Worm (Caenorhabditis elegans) whole organism, L4 larva: ENCODE measurements around the gene npr-26.

Experiments used
- T26A8.4 ChIP-seq: fragments of 200-800 bp; sonication (Bioruptor generic); IDR thresholded peaks from 2 replicates; pipeline ENCODE4 v1.3.6; 2022; ENCODE audit warnings: missing genetic modification characterization, missing compliant biosample characterization
- ceh-44 ChIP-seq: fragments of 200-800 bp; sonication (Bioruptor generic); IDR thresholded peaks from 2 replicates; pipeline ENCODE4 v1.3.6; 2022; ENCODE audit warnings: missing genetic modification reagents, missing genetic modification characterization, missing compliant biosample characterization
- dve-1 ChIP-seq: sonication (generic microtip); optimal IDR thresholded peaks from 2 replicates; lab custom pipeline; 2017; ENCODE audit warnings: antibody characterized with exemption, mild to moderate bottlenecking, missing genetic modification characterization, missing compliant biosample characterization; ENCODE audit not compliant: insufficient read depth
- lin-29 ChIP-seq: fragments of 200-800 bp; sonication (Bioruptor generic); IDR thresholded peaks from 2 replicates; pipeline ENCODE4 v1.3.6; 2022; ENCODE audit warnings: missing genetic modification reagents, missing genetic modification characterization, missing compliant biosample characterization
- lin-39 ChIP-seq: fragments of 150-350 bp; optimal IDR thresholded peaks from 2 replicates; lab custom pipeline; 2014; ENCODE audit warnings: missing biosample characterization, missing genetic modification reagents, missing genetic modification characterization
- mdl-1 ChIP-seq, 2 experiments: fragments of 150-350 bp in 1 of 2; sonication (generic microtip) in 1 of 2; optimal IDR thresholded peaks; 2 replicates each; lab custom pipeline; 2014 to 2017; ENCODE audit warnings: missing biosample characterization in 2 of 2, missing genetic modification characterization in 2 of 2
- pqm-1 ChIP-seq: sonication (generic microtip); optimal IDR thresholded peaks from 2 replicates; lab custom pipeline; 2017; ENCODE audit warnings: missing biosample characterization, missing genetic modification characterization
- unc-39 ChIP-seq: sonication (generic microtip); optimal IDR thresholded peaks from 2 replicates; lab custom pipeline; 2017; ENCODE audit warnings: missing biosample characterization, missing genetic modification characterization
- vab-7 ChIP-seq: fragments of 200-800 bp; sonication (Bioruptor generic); IDR thresholded peaks from 2 replicates; pipeline ENCODE4 v1.3.6; 2022; ENCODE audit warnings: missing genetic modification reagents, missing genetic modification characterization, missing compliant biosample characterization

DNA sequence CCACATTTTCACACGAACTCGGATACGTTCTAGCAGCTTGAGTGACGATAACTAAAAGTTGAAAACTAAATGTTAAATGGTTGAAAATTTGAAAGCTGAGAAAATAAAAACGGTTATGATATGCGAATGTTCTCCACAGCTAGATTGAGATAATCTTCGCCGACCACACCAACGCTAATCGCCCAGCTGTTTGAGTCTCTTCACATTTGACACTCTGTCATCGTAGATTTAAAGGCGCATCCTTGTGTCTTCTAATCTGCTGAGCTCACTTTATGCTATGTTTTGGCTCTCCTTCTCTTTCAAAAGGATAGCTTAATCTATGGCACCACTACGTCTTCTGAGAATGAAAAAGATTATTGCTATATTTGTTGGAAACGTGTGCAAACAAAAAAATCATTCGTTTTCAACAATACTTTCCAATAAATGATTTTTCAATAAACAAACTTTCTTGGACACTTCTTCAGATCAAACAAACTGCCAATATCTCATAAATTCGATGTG lies 45.5 kb upstream of the npr-26 start, which contains the start of gene F11E6.10:
- TF ChIP-seq dve-1 (tag; lab: Kevin White, UChicago) (no peak), mdl-1 (tag; optimal IDR thresholded peaks at IDR 0.05; lab: Kevin White, UChicago) (no peak), T26A8.4 (GFP tag; lab: Robert Waterston, UW) (no peak), vab-7 (GFP tag; lab: Robert Waterston, UW) (no peak), unc-39 (tag; lab: Kevin White, UChicago) (no peak), lin-29 (GFP tag; lab: Robert Waterston, UW) (no peak), ceh-44 (GFP tag; lab: Robert Waterston, UW) (no peak), pqm-1 (no peak), lin-39 (tag; lab: Kevin White, UChicago) (no peak)
